Worm (Caenorhabditis elegans): Measurements from ENCODE around the gene mrp-3.

- TF ChIP-seq lin-13 (GFP tag; optimal IDR thresholded peaks at IDR 0.05), result no peak
- no peak for TF ChIP-seq nhr-25 (tag; optimal IDR thresholded peaks at IDR 0.05)
- TF ChIP-seq alr-1 (tag; optimal IDR thresholded peaks at IDR 0.05), result no peak
- TF ChIP-seq ztf-4 (tag; optimal IDR thresholded peaks at IDR 0.05), result no peak
- TF ChIP-seq ztf-11 (tag; optimal IDR thresholded peaks at IDR 0.05), result no peak
- TF ChIP-seq nhr-23 (tag; optimal IDR thresholded peaks at IDR 0.05), result no peak
- no peak for TF ChIP-seq aly-2 (tag; optimal IDR thresholded peaks at IDR 0.05)
- TF ChIP-seq nhr-237 (tag; optimal IDR thresholded peaks at IDR 0.05), result no peak
- TF ChIP-seq ceh-16 (tag; optimal IDR thresholded peaks at IDR 0.05), result no peak
Measured at ce11 chrX:15951194-15951593, 12.1 kb upstream of the mrp-3 start, which contains the start of gene col-186.
